Fruit fly (Drosophila melanogaster) whole organism, embryonic: ENCODE measurements around the gene Xe7.

ENCODE experiments used
- Atf6 ChIP-seq: fragments of 200-800 bp; sonication (Bioruptor generic); IDR thresholded peaks from 2 replicates; pipeline ENCODE4 v1.3.6; 2022; ENCODE audit warnings: missing biosample characterization, missing genetic modification characterization
- BEAF-32 ChIP-seq: fragments of 200-800 bp; sonication (Bioruptor generic); optimal IDR thresholded peaks from 3 replicates; lab custom pipeline; 2017; ENCODE audit warnings: missing biosample characterization, missing genetic modification characterization, mild to moderate bottlenecking, moderate library complexity, missing genetic modification reagents
- CG11247 ChIP-seq: fragments of 200-800 bp; sonication (Bioruptor generic); IDR thresholded peaks from 2 replicates; pipeline ENCODE4 v1.3.6; 2022; ENCODE audit warnings: missing biosample characterization, missing genetic modification characterization
- CG11456 ChIP-seq: fragments of 200-800 bp; sonication (Bioruptor generic); IDR thresholded peaks from 3 replicates; pipeline ENCODE4 v1.3.6; 2022; ENCODE audit warnings: missing biosample characterization, missing genetic modification characterization
- CG12071 ChIP-seq: fragments of 200-800 bp; sonication (Bioruptor generic); optimal IDR thresholded peaks from 3 replicates; lab custom pipeline; 2018; ENCODE audit warnings: missing biosample characterization, mild to moderate bottlenecking, missing genetic modification characterization
- CG13624 ChIP-seq: fragments of 200-800 bp; sonication (Bioruptor generic); optimal IDR thresholded peaks from 2 replicates; lab custom pipeline; 2016; ENCODE audit warnings: missing biosample characterization, missing genetic modification characterization
- CG15073 ChIP-seq: fragments of 200-800 bp; sonication (Bioruptor generic); optimal IDR thresholded peaks from 2 replicates; lab custom pipeline; 2016; ENCODE audit warnings: missing biosample characterization, missing genetic modification characterization
- CG16813 ChIP-seq: fragments of 200-800 bp; sonication (Bioruptor generic); IDR thresholded peaks from 3 replicates; pipeline ENCODE4 v1.3.6; 2022; ENCODE audit warnings: missing biosample characterization, missing genetic modification characterization; ENCODE audit not compliant: partially characterized antibody
- CG17359 ChIP-seq: fragments of 200-800 bp; sonication (Bioruptor generic); optimal IDR thresholded peaks from 3 replicates; lab custom pipeline; 2018; ENCODE audit warnings: missing biosample characterization, mild to moderate bottlenecking, missing genetic modification characterization, moderate library complexity
- CG17912 ChIP-seq: fragments of 200-800 bp; sonication (Bioruptor generic); optimal IDR thresholded peaks from 2 replicates; lab custom pipeline; 2018; ENCODE audit warnings: missing biosample characterization, mild to moderate bottlenecking, missing genetic modification characterization
- CG1832 ChIP-seq: fragments of 200-800 bp; sonication (Bioruptor generic); optimal IDR thresholded peaks from 2 replicates; lab custom pipeline; 2017; ENCODE audit warnings: missing biosample characterization, mild to moderate bottlenecking, missing genetic modification characterization, inconsistent platforms
- CG33557 ChIP-seq: fragments of 200-800 bp; sonication (Bioruptor generic); optimal IDR thresholded peaks from 2 replicates; lab custom pipeline; 2019; ENCODE audit warnings: missing biosample characterization, mild to moderate bottlenecking, missing genetic modification characterization, moderate library complexity
- CG6175 ChIP-seq: fragments of 200-800 bp; sonication (Bioruptor generic); IDR thresholded peaks from 3 replicates; pipeline ENCODE4 v1.3.6; 2022; ENCODE audit warnings: missing biosample characterization, missing genetic modification characterization
- CG6254 ChIP-seq: fragments of 200-800 bp; sonication (Bioruptor generic); optimal IDR thresholded peaks from 3 replicates; lab custom pipeline; 2017; ENCODE audit warnings: mild to moderate bottlenecking, missing biosample characterization, missing genetic modification reagents, missing genetic modification characterization
- CG6272 ChIP-seq: fragments of 200-800 bp; sonication (Bioruptor generic); IDR thresholded peaks from 2 replicates; pipeline ENCODE4 v1.3.6; 2022; ENCODE audit warnings: missing biosample characterization, missing genetic modification characterization
- CG8944 ChIP-seq: fragments of 200-800 bp; sonication (Bioruptor generic); optimal IDR thresholded peaks from 3 replicates; lab custom pipeline; 2016; ENCODE audit warnings: missing biosample characterization, missing genetic modification characterization
- CG9932 ChIP-seq: fragments of 200-800 bp; sonication (Bioruptor generic); IDR thresholded peaks from 2 replicates; pipeline ENCODE4 v1.3.6; 2022; ENCODE audit warnings: missing biosample characterization, missing genetic modification characterization
- CoRest ChIP-seq: fragments of 200-800 bp; sonication (Bioruptor generic); optimal IDR thresholded peaks from 3 replicates; lab custom pipeline; 2018; ENCODE audit warnings: missing biosample characterization, mild to moderate bottlenecking, missing genetic modification characterization, moderate library complexity
- CrebB ChIP-seq: fragments of 200-800 bp; sonication (Bioruptor generic); optimal IDR thresholded peaks from 3 replicates; lab custom pipeline; 2018; ENCODE audit warnings: missing biosample characterization, mild to moderate bottlenecking, missing genetic modification characterization
- Dll ChIP-seq: fragments of 200-800 bp; sonication (Bioruptor generic); IDR thresholded peaks from 4 replicates; pipeline ENCODE4 v1.3.6; 2022; ENCODE audit warnings: missing biosample characterization, missing genetic modification characterization; ENCODE audit not compliant: partially characterized antibody
- Dp ChIP-seq: fragments of 200-800 bp; sonication (Bioruptor generic); optimal IDR thresholded peaks from 2 replicates; lab custom pipeline; 2018; ENCODE audit warnings: missing biosample characterization, mild to moderate bottlenecking, missing genetic modification characterization, moderate library complexity
- Ets65A ChIP-seq: fragments of 200-800 bp; sonication (Bioruptor generic); peaks from one replicate; lab custom pipeline; 2016; ENCODE audit warnings: missing biosample characterization, missing genetic modification characterization
- H15 ChIP-seq: fragments of 200-800 bp; sonication (Bioruptor generic); IDR thresholded peaks from 3 replicates; pipeline ENCODE4 v1.3.6; 2022; ENCODE audit warnings: missing biosample characterization, missing genetic modification characterization
- Hand ChIP-seq: fragments of 200-800 bp; sonication (Bioruptor generic); optimal IDR thresholded peaks from 2 replicates; lab custom pipeline; 2017; ENCODE audit warnings: mild to moderate bottlenecking, missing biosample characterization, missing genetic modification reagents, missing genetic modification characterization
- Hey ChIP-seq: fragments of 200-800 bp; sonication (Bioruptor generic); optimal IDR thresholded peaks from 3 replicates; lab custom pipeline; 2018; ENCODE audit warnings: missing biosample characterization, mild to moderate bottlenecking, missing genetic modification characterization
- Mad ChIP-seq: fragments of 200-800 bp; sonication (Bioruptor generic); optimal IDR thresholded peaks from 2 replicates; lab custom pipeline; 2016; ENCODE audit warnings: missing biosample characterization, missing genetic modification characterization
- NC2β ChIP-seq: fragments of 200-800 bp; sonication (Bioruptor generic); optimal IDR thresholded peaks from 2 replicates; lab custom pipeline; 2016; ENCODE audit warnings: missing biosample characterization, missing genetic modification characterization
- Sin3A ChIP-seq: fragments of >200 bp; optimal IDR thresholded peaks from 2 replicates; lab custom pipeline; 2018
- Sry-β ChIP-seq: fragments of 200-800 bp; sonication (Bioruptor generic); optimal IDR thresholded peaks from 2 replicates; lab custom pipeline; 2018; ENCODE audit warnings: missing biosample characterization, mild to moderate bottlenecking, missing genetic modification characterization, moderate library complexity
- Sry-δ ChIP-seq: fragments of 200-800 bp; sonication (Bioruptor generic); optimal IDR thresholded peaks from 2 replicates; lab custom pipeline; 2016; ENCODE audit warnings: missing biosample characterization, missing genetic modification characterization
- ara ChIP-seq: fragments of 200-800 bp; sonication (Bioruptor generic); IDR thresholded peaks from 2 replicates; pipeline ENCODE4 v1.3.6; 2022; ENCODE audit warnings: missing biosample characterization, missing genetic modification characterization
- bab2 ChIP-seq: fragments of 200-800 bp; sonication (Bioruptor generic); optimal IDR thresholded peaks from 2 replicates; lab custom pipeline; 2016; ENCODE audit warnings: missing biosample characterization, missing genetic modification characterization
- bigmax ChIP-seq: fragments of 200-800 bp; sonication (Bioruptor generic); optimal IDR thresholded peaks from 2 replicates; lab custom pipeline; 2018; ENCODE audit warnings: missing biosample characterization, mild to moderate bottlenecking, missing genetic modification characterization
- crp ChIP-seq, 2 experiments: fragments of 200-800 bp; sonication (Bioruptor generic); optimal IDR thresholded peaks; 2 replicates in 1 of 2; 3 replicates in 1 of 2; lab custom pipeline; 2017; ENCODE audit warnings: missing biosample characterization in 2 of 2, missing genetic modification characterization in 2 of 2, mild to moderate bottlenecking in 1 of 2, moderate library complexity in 1 of 2
- fd102C ChIP-seq: fragments of 200-800 bp; sonication (Bioruptor generic); optimal IDR thresholded peaks from 2 replicates; lab custom pipeline; 2018; ENCODE audit warnings: missing biosample characterization, mild to moderate bottlenecking, missing genetic modification characterization, moderate library complexity
- gcm2 ChIP-seq: fragments of 200-800 bp; sonication (Bioruptor generic); optimal IDR thresholded peaks from 2 replicates; lab custom pipeline; 2016; ENCODE audit warnings: missing biosample characterization, missing genetic modification characterization
- hth ChIP-seq: fragments of >200 bp; optimal IDR thresholded peaks from 2 replicates; lab custom pipeline; 2017; ENCODE audit warnings: inconsistent platforms
- knrl ChIP-seq: fragments of 200-800 bp; sonication (Bioruptor generic); IDR thresholded peaks from 3 replicates; pipeline ENCODE4 v1.3.6; 2022; ENCODE audit warnings: missing biosample characterization, missing genetic modification characterization; ENCODE audit not compliant: partially characterized antibody
- phol ChIP-seq: fragments of 200-800 bp; sonication (Bioruptor generic); optimal IDR thresholded peaks from 3 replicates; lab custom pipeline; 2018; ENCODE audit warnings: missing biosample characterization, mild to moderate bottlenecking, missing genetic modification characterization, moderate library complexity
- pros ChIP-seq: fragments of 200-800 bp; sonication (Bioruptor generic); optimal IDR thresholded peaks from 3 replicates; lab custom pipeline; 2019; ENCODE audit warnings: missing biosample characterization, mild to moderate bottlenecking, missing genetic modification characterization, moderate library complexity
- repo ChIP-seq: fragments of 200-800 bp; sonication (Bioruptor generic); optimal IDR thresholded peaks from 2 replicates; lab custom pipeline; 2016; ENCODE audit warnings: missing biosample characterization, missing genetic modification characterization
- salm ChIP-seq: fragments of 200-800 bp; sonication (Bioruptor generic); optimal IDR thresholded peaks from 2 replicates; lab custom pipeline; 2018; ENCODE audit warnings: missing biosample characterization, mild to moderate bottlenecking, missing genetic modification characterization
- sens ChIP-seq: fragments of 200-800 bp; sonication (Bioruptor generic); peaks from one replicate; lab custom pipeline; 2016; ENCODE audit warnings: missing biosample characterization, missing genetic modification characterization
- sob ChIP-seq: fragments of 200-800 bp; sonication (Bioruptor generic); IDR thresholded peaks from 2 replicates; pipeline ENCODE4 v1.3.6; 2022; ENCODE audit warnings: missing biosample characterization, missing genetic modification characterization
- tap ChIP-seq: fragments of 200-800 bp; optimal IDR thresholded peaks from 3 replicates; lab custom pipeline; 2019; ENCODE audit warnings: missing biosample characterization, mild to moderate bottlenecking, missing genetic modification characterization, moderate library complexity
- tin ChIP-seq: fragments of 200-800 bp; sonication (Bioruptor generic); optimal IDR thresholded peaks from 3 replicates; lab custom pipeline; 2016; ENCODE audit warnings: missing biosample characterization, missing genetic modification characterization
- tio ChIP-seq: fragments of 200-800 bp; sonication (Bioruptor generic); optimal IDR thresholded peaks from 2 replicates; lab custom pipeline; 2017; ENCODE audit warnings: missing biosample characterization, missing genetic modification characterization, inconsistent platforms
- vfl ChIP-seq: fragments of 200-800 bp; sonication (Bioruptor generic); optimal IDR thresholded peaks from 2 replicates; lab custom pipeline; 2016; ENCODE audit warnings: missing biosample characterization, missing genetic modification characterization
- vnd ChIP-seq: fragments of 200-800 bp; sonication (Bioruptor generic); IDR thresholded peaks from 3 replicates; pipeline ENCODE4 v1.3.6; 2022; ENCODE audit warnings: missing biosample characterization, missing genetic modification characterization; ENCODE audit not compliant: partially characterized antibody
- zf30C ChIP-seq: fragments of 200-800 bp; sonication (Bioruptor generic); optimal IDR thresholded peaks from 3 replicates; lab custom pipeline; 2018; ENCODE audit warnings: missing biosample characterization, mild to moderate bottlenecking, missing genetic modification characterization
- zfh1 ChIP-seq: fragments of 200-800 bp; sonication (Bioruptor generic); IDR thresholded peaks from 3 replicates; pipeline ENCODE4 v1.3.6; 2022; ENCODE audit warnings: missing biosample characterization, missing genetic modification characterization

Gene Xe7

dm6 chr3R:5705469-5706067 lies 36.4 kb upstream of the Xe7 start (continued):
- TF ChIP-seq H15 (GFP tag; lab: Robert Waterston, UW), result 0 out of 3 replicates have a peak, but pooled peaks have one; percentile 25
- TF ChIP-seq zf30C (GFP tag; lab: Kevin White, UChicago), result no peak
- no peak for TF ChIP-seq hth
- no peak for TF ChIP-seq CG17912 (GFP tag; lab: Kevin White, UChicago)
- TF ChIP-seq repo (GFP tag; lab: Kevin White, UChicago), result no peak
- TF ChIP-seq bigmax (GFP tag; lab: Kevin White, UChicago), result no peak
- no peak for TF ChIP-seq vfl (GFP tag; lab: Kevin White, UChicago)
- TF ChIP-seq BEAF-32, result no peak
- no peak for TF ChIP-seq Dp (GFP tag; lab: Kevin White, UChicago)
- peak; percentile 57; the same call in 1 of the 2 replicates for TF ChIP-seq ara (GFP tag; lab: Robert Waterston, UW)
- peak; percentile 80 for TF ChIP-seq CoRest
- TF ChIP-seq CG17359 (tag; lab: Kevin White, UChicago), result no peak
- TF ChIP-seq pros (GFP tag; lab: Kevin White, UChicago), result no peak
- TF ChIP-seq Hand, result peak; percentile 37
- TF ChIP-seq phol (tag; lab: Kevin White, UChicago), result peak; percentile 80
- TF ChIP-seq CG1832, result no peak
- TF ChIP-seq Sry-δ, result no peak
- TF ChIP-seq CG6175 (GFP tag; lab: Robert Waterston, UW), result no peak
- peak; percentile 55; the same call in 1 of the 2 replicates for TF ChIP-seq Atf6
- TF ChIP-seq CG8944 (GFP tag; lab: Kevin White, UChicago), result no peak
- peak; percentile 34 for TF ChIP-seq CG33557 (GFP tag; lab: Kevin White, UChicago)
- TF ChIP-seq CG11456 (GFP tag; lab: Robert Waterston, UW), result no peak
- peak; percentile 64 for TF ChIP-seq CG6254 (GFP tag; lab: Kevin White, UChicago)
- no peak for TF ChIP-seq crp (GFP tag; optimal IDR thresholded peaks at IDR 0.05; lab: Kevin White, UChicago)
- peak; percentile 90 for TF ChIP-seq Ets65A (GFP tag; lab: Kevin White, UChicago)
- TF ChIP-seq tap, result no peak
- no peak for TF ChIP-seq gcm2 (GFP tag; lab: Kevin White, UChicago)
- TF ChIP-seq CG11247, result no peak; the same call in 1 of the 2 replicates
- TF ChIP-seq fd102C (GFP tag; lab: Kevin White, UChicago), result no peak
- no peak for TF ChIP-seq Dll (GFP tag; lab: Robert Waterston, UW)
- no peak for TF ChIP-seq NC2β (GFP tag; lab: Kevin White, UChicago)
- no peak for TF ChIP-seq CrebB (tag; lab: Kevin White, UChicago)
- TF ChIP-seq tio, result peak; percentile 70
- TF ChIP-seq CG15073 (GFP tag; lab: Kevin White, UChicago), result no peak
- peak; percentile 89 for TF ChIP-seq sens (GFP tag; lab: Kevin White, UChicago)
- peak; percentile 3 for TF ChIP-seq bab2 (GFP tag; lab: Kevin White, UChicago)
- TF ChIP-seq CG9932 (GFP tag; lab: Robert Waterston, UW), result peak; percentile 46; the same call in 1 of the 2 replicates
- TF ChIP-seq CG13624 (GFP tag; lab: Kevin White, UChicago), result peak; percentile 54
- peak; percentile 4 for TF ChIP-seq Mad
- TF ChIP-seq tin (GFP tag; lab: Kevin White, UChicago), result peak; percentile 47
- TF ChIP-seq Hey (tag; lab: Kevin White, UChicago), result no peak
- no peak for TF ChIP-seq CG6272
- no peak for TF ChIP-seq CG16813
- peak; percentile 24 for TF ChIP-seq salm (tag; lab: Kevin White, UChicago)
- 0 out of 3 replicates have a peak, but pooled peaks have one; percentile 56 for TF ChIP-seq zfh1 (GFP tag; lab: Robert Waterston, UW)
- TF ChIP-seq Sry-β (GFP tag; lab: Kevin White, UChicago), result no peak
- TF ChIP-seq vnd (GFP tag; lab: Robert Waterston, UW), result no peak
- no peak for TF ChIP-seq Sin3A (lab: Kevin White, UChicago)
- TF ChIP-seq CG12071, result no peak
- TF ChIP-seq knrl, result no peak
- TF ChIP-seq sob, result peak; percentile 56; the same call in 1 of the 2 replicates
